Fruit fly (Drosophila melanogaster) whole organism, pupa: ENCODE data around the gene mTerf5.

Experiments
- CG10348 ChIP-seq: fragments of 200-800 bp; sonication (Bioruptor generic); IDR thresholded peaks from 2 replicates; pipeline ENCODE4 v1.3.6; 2022; ENCODE audit warnings: missing biosample characterization, missing genetic modification characterization
- CG12605 ChIP-seq: fragments of 200-800 bp; sonication (Bioruptor generic); IDR thresholded peaks from 2 replicates; pipeline ENCODE4 v1.3.6; 2022; ENCODE audit warnings: missing biosample characterization, missing genetic modification characterization
- CG13204 ChIP-seq: fragments of 200-800 bp; sonication (Bioruptor generic); optimal IDR thresholded peaks from 2 replicates; lab custom pipeline; 2018; ENCODE audit warnings: missing biosample characterization, mild to moderate bottlenecking, missing genetic modification characterization, moderate library complexity
- CG14655 ChIP-seq: fragments of 200-800 bp; sonication (Bioruptor generic); optimal IDR thresholded peaks from 3 replicates; lab custom pipeline; 2017; ENCODE audit warnings: mild to moderate bottlenecking, missing biosample characterization, missing genetic modification reagents, missing genetic modification characterization
- CG15710 ChIP-seq: fragments of 200-800 bp; sonication (Bioruptor generic); optimal IDR thresholded peaks from 2 replicates; lab custom pipeline; 2018; ENCODE audit warnings: missing biosample characterization, mild to moderate bottlenecking, missing genetic modification characterization, moderate library complexity
- CG17806 ChIP-seq: fragments of 200-800 bp; sonication (Bioruptor generic); optimal IDR thresholded peaks from 2 replicates; lab custom pipeline; 2018; ENCODE audit warnings: missing biosample characterization, mild to moderate bottlenecking, missing genetic modification characterization, moderate library complexity
- CG32121 ChIP-seq: fragments of 200-800 bp; sonication (Bioruptor generic); IDR thresholded peaks from 2 replicates; pipeline ENCODE4 v1.3.6; 2022; ENCODE audit warnings: missing biosample characterization, missing genetic modification characterization
- CG34367 ChIP-seq: fragments of 200-800 bp; sonication (Bioruptor generic); optimal IDR thresholded peaks from 2 replicates; lab custom pipeline; 2018; ENCODE audit warnings: missing biosample characterization, mild to moderate bottlenecking, missing genetic modification characterization
- CG4496 ChIP-seq: fragments of 200-800 bp; sonication (Bioruptor generic); IDR thresholded peaks from 3 replicates; pipeline ENCODE4 v1.3.6; 2022; ENCODE audit warnings: missing biosample characterization, missing genetic modification characterization
- CG8159 ChIP-seq: fragments of 200-800 bp; sonication (Bioruptor generic); optimal IDR thresholded peaks from 3 replicates; lab custom pipeline; 2018; ENCODE audit warnings: missing biosample characterization, mild to moderate bottlenecking, missing genetic modification characterization, moderate library complexity
- CG8301 ChIP-seq: fragments of 200-800 bp; sonication (Bioruptor generic); optimal IDR thresholded peaks from 2 replicates; lab custom pipeline; 2018; ENCODE audit warnings: missing biosample characterization, mild to moderate bottlenecking, missing genetic modification characterization
- CG9948 ChIP-seq: fragments of 200-800 bp; sonication (Bioruptor generic); optimal IDR thresholded peaks from 2 replicates; lab custom pipeline; 2018; ENCODE audit warnings: missing biosample characterization, mild to moderate bottlenecking, missing genetic modification characterization, moderate library complexity
- D1 ChIP-seq: fragments of 200-800 bp; sonication (Bioruptor generic); optimal IDR thresholded peaks from 2 replicates; lab custom pipeline; 2018; ENCODE audit warnings: missing biosample characterization, mild to moderate bottlenecking, missing genetic modification characterization, moderate library complexity
- EcR ChIP-seq: fragments of 200-800 bp; sonication (Bioruptor generic); optimal IDR thresholded peaks from 3 replicates; lab custom pipeline; 2019; ENCODE audit warnings: missing biosample characterization, missing genetic modification characterization, mild to moderate bottlenecking, moderate library complexity, missing genetic modification reagents
- Ets98B ChIP-seq: fragments of 200-800 bp; sonication (Bioruptor generic); IDR thresholded peaks from 2 replicates; pipeline ENCODE4 v1.3.6; 2022; ENCODE audit warnings: missing biosample characterization, missing genetic modification characterization
- Pif1A ChIP-seq: fragments of 200-800 bp; sonication (Bioruptor generic); optimal IDR thresholded peaks from 3 replicates; lab custom pipeline; 2016; ENCODE audit warnings: missing biosample characterization, missing genetic modification characterization
- Pif1B ChIP-seq: fragments of 200-800 bp; sonication (Bioruptor generic); optimal IDR thresholded peaks from 3 replicates; lab custom pipeline; 2016; ENCODE audit warnings: missing biosample characterization, missing genetic modification characterization
- Snoo ChIP-seq: fragments of 200-800 bp; sonication (Bioruptor generic); optimal IDR thresholded peaks from 3 replicates; lab custom pipeline; 2017; ENCODE audit warnings: missing biosample characterization, mild to moderate bottlenecking, missing genetic modification characterization, inconsistent platforms
- fd96Ca ChIP-seq: fragments of 200-800 bp; sonication (Bioruptor generic); IDR thresholded peaks from 3 replicates; pipeline ENCODE4 v1.3.6; 2022; ENCODE audit warnings: missing biosample characterization, missing genetic modification characterization
- gl ChIP-seq: fragments of 200-800 bp; sonication (Bioruptor generic); optimal IDR thresholded peaks from 2 replicates; lab custom pipeline; 2018; ENCODE audit warnings: missing biosample characterization, mild to moderate bottlenecking, missing genetic modification characterization
- rn ChIP-seq: fragments of 200-800 bp; sonication (Bioruptor generic); IDR thresholded peaks from 2 replicates; pipeline ENCODE4 v1.3.6; 2022; ENCODE audit warnings: missing biosample characterization, missing genetic modification characterization

mTerf5 gene

dm6 chr3R:18244171-18245043 is 20.9 kb upstream of the mTerf5 start:
- TF ChIP-seq CG13204 (GFP tag; lab: Kevin White, UChicago) (peak; percentile 87), Ets98B (peak; percentile 61), CG4496 (GFP tag; lab: Robert Waterston, UW) (no peak), CG34367 (tag; lab: Kevin White, UChicago) (no peak), CG12605 (GFP tag; lab: Robert Waterston, UW) (peak; percentile 13; the same call in 1 of the 2 replicates), fd96Ca (peak; percentile 39; the same call in 1 of the 3 replicates), rn (no peak), Snoo (peak; percentile 31), CG15710 (tag; lab: Kevin White, UChicago) (no peak), CG32121 (GFP tag; lab: Robert Waterston, UW) (peak; percentile 36; the same call in 1 of the 2 replicates), CG9948 (tag; lab: Kevin White, UChicago) (no peak), Pif1B (peak; percentile 2), CG8301 (tag; lab: Kevin White, UChicago) (peak; percentile 4), EcR (peak; percentile 93), D1 (tag; lab: Kevin White, UChicago) (no peak), CG10348 (GFP tag; lab: Robert Waterston, UW) (no peak), CG14655 (GFP tag; lab: Kevin White, UChicago) (no peak), Pif1A (GFP tag; lab: Kevin White, UChicago) (peak; percentile 19), CG8159 (tag; lab: Kevin White, UChicago) (no peak), gl (tag; lab: Kevin White, UChicago) (no peak), CG17806 (tag; lab: Kevin White, UChicago) (no peak)
- TF ChIP-seq, all 21 proteins: peak for 10

DNA sequence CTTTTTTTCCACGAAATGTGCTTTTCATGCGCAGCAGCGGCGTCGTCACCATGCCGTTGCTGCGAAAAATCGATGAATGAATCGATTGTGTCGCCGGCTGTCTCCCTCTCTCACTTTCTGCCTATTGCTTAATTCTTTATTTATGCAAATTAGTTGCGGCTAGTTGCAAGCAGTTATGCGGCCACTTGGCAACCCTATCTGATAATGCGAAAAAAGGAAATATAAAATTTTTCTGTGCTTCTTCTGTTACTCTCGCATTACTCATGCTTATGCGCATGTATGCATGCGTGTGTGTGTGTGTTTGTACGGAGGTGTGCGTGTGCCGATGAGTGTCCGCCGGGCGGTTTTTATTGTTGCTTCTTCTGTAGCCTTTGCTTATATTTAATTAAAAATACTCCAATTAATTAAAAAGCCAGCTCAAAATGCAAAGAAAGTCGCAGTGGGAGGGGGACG is 20.3 kb upstream of the mTerf5 start:
- TF ChIP-seq D1 (tag; lab: Kevin White, UChicago) (no peak), CG4496 (GFP tag; lab: Robert Waterston, UW) (peak; percentile 67), Snoo (peak; percentile 37), CG34367 (tag; lab: Kevin White, UChicago) (no peak), CG14655 (GFP tag; lab: Kevin White, UChicago) (peak; percentile 39), fd96Ca (peak; percentile 71), CG12605 (GFP tag; lab: Robert Waterston, UW) (no peak), Pif1B (peak; percentile 39), Ets98B (peak; percentile 71), CG15710 (tag; lab: Kevin White, UChicago) (peak; percentile 11), EcR (no peak), CG17806 (tag; lab: Kevin White, UChicago) (no peak), CG9948 (tag; lab: Kevin White, UChicago) (no peak), CG8301 (tag; lab: Kevin White, UChicago) (peak; percentile 9), CG10348 (GFP tag; lab: Robert Waterston, UW) (no peak), CG32121 (GFP tag; lab: Robert Waterston, UW) (peak; percentile 55; the same call in 1 of the 2 replicates), CG13204 (GFP tag; lab: Kevin White, UChicago) (no peak), CG8159 (tag; lab: Kevin White, UChicago) (peak; percentile 16), gl (tag; lab: Kevin White, UChicago) (no peak), Pif1A (GFP tag; lab: Kevin White, UChicago) (peak; percentile 41), rn (no peak)

dm6 chr3R:18243000-18243399 is 19.5 kb upstream of the mTerf5 start:
- TF ChIP-seq Ets98B: no peak
- TF ChIP-seq rn: no peak
- TF ChIP-seq CG8301 (tag; lab: Kevin White, UChicago): no peak
- no peak for TF ChIP-seq D1 (tag; lab: Kevin White, UChicago)
- TF ChIP-seq CG9948 (tag; lab: Kevin White, UChicago): no peak
- no peak for TF ChIP-seq EcR
- TF ChIP-seq Snoo: no peak
- no peak for TF ChIP-seq CG8159 (tag; lab: Kevin White, UChicago)
- TF ChIP-seq CG12605 (GFP tag; lab: Robert Waterston, UW): no peak
- TF ChIP-seq CG10348 (GFP tag; lab: Robert Waterston, UW): no peak
- no peak for TF ChIP-seq Pif1A (GFP tag; lab: Kevin White, UChicago)
- no peak for TF ChIP-seq CG4496 (GFP tag; lab: Robert Waterston, UW)
- no peak for TF ChIP-seq CG13204 (GFP tag; lab: Kevin White, UChicago)
- no peak for TF ChIP-seq CG32121 (GFP tag; lab: Robert Waterston, UW)
- TF ChIP-seq, all 21 proteins: peak for 0

dm6 chr3R:18242089-18242955 is 18.8 kb upstream of the mTerf5 start, which contains the start of the genes CG7156 and 14-3-3epsilon:
CG7156 (minus strand) TSS chr3R:18242159.
14-3-3epsilon (plus strand) TSS chr3R:18242531.
- TF ChIP-seq Ets98B: peak; percentile 12; the same call in 1 of the 2 replicates
- peak; percentile 9 for TF ChIP-seq CG34367 (tag; lab: Kevin White, UChicago)
- no peak for TF ChIP-seq CG8159 (tag; lab: Kevin White, UChicago)
- TF ChIP-seq CG13204 (GFP tag; lab: Kevin White, UChicago): no peak
- no peak for TF ChIP-seq rn
- no peak for TF ChIP-seq gl (tag; lab: Kevin White, UChicago)
- TF ChIP-seq CG4496 (GFP tag; lab: Robert Waterston, UW): peak; percentile 47; the same call in 1 of the 3 replicates
- peak; percentile 34 for TF ChIP-seq Snoo
- no peak for TF ChIP-seq CG12605 (GFP tag; lab: Robert Waterston, UW)
- no peak for TF ChIP-seq fd96Ca
- TF ChIP-seq CG15710 (tag; lab: Kevin White, UChicago): no peak
- no peak for TF ChIP-seq Pif1B
- no peak for TF ChIP-seq CG32121 (GFP tag; lab: Robert Waterston, UW)
- TF ChIP-seq CG14655 (GFP tag; lab: Kevin White, UChicago): no peak
- peak; percentile 15 for TF ChIP-seq EcR
- TF ChIP-seq D1 (tag; lab: Kevin White, UChicago): no peak
- no peak for TF ChIP-seq CG17806 (tag; lab: Kevin White, UChicago)
- peak; percentile 38 for TF ChIP-seq Pif1A (GFP tag; lab: Kevin White, UChicago)
- no peak for TF ChIP-seq CG10348 (GFP tag; lab: Robert Waterston, UW)
- TF ChIP-seq CG9948 (tag; lab: Kevin White, UChicago): no peak
- TF ChIP-seq CG8301 (tag; lab: Kevin White, UChicago): no peak
